Fruit fly (Drosophila melanogaster): Measurements from ENCODE around the gene CG5890.

CG5890 gene

dm6 chr3R:25881915-25882314 is 26.0 kb downstream of the CG5890 start, which contains the start of gene SppL:
TSS of gene SppL (plus strand) at chr3R:25881984.
- TF ChIP-seq crol (GFP tag; IDR thresholded peaks at IDR 0.05) (no peak), knrl (GFP tag; IDR thresholded peaks at IDR 0.05; ENCODE audit: partially characterized antibody) (no peak), CG32767 (GFP tag; IDR thresholded peaks at IDR 0.05) (0 out of 2 replicates have a peak, but pooled peaks have one; percentile 29), CG1602 (GFP tag; optimal IDR thresholded peaks at IDR 0.05) (no peak), jumu (GFP tag; optimal IDR thresholded peaks at IDR 0.05) (no peak), CG12659 (GFP tag; optimal IDR thresholded peaks at IDR 0.05) (no peak), Usf (GFP tag; optimal IDR thresholded peaks at IDR 0.05) (no peak), CG12769 (tag; optimal IDR thresholded peaks at IDR 0.05) (peak; percentile 3), CG31388 (GFP tag; optimal IDR thresholded peaks at IDR 0.05) (no peak), Oaz (GFP tag; IDR thresholded peaks at IDR 0.05) (no peak), CG8944 (GFP tag; optimal IDR thresholded peaks at IDR 0.05) (no peak), sima (GFP tag; optimal IDR thresholded peaks at IDR 0.05) (no peak), CHES-1-like (GFP tag; optimal IDR thresholded peaks at IDR 0.05) (no peak), gt (GFP tag; IDR thresholded peaks at IDR 0.05) (no peak), pzg (GFP tag; optimal IDR thresholded peaks at IDR 0.05) (peak; percentile 35), Sry-δ (GFP tag; optimal IDR thresholded peaks at IDR 0.05) (no peak), CG31365 (tag; optimal IDR thresholded peaks at IDR 0.05) (no peak), hbn (GFP tag; IDR thresholded peaks at IDR 0.05; ENCODE audit: partially characterized antibody) (no peak), CG15696 (tag; optimal IDR thresholded peaks at IDR 0.05) (no peak), bbx (GFP tag; IDR thresholded peaks at IDR 0.05; ENCODE audit: partially characterized antibody) (peak; percentile 43; the same call in 1 of the 2 replicates), Spps (tag; optimal IDR thresholded peaks at IDR 0.05) (no peak), pnt (GFP tag; optimal IDR thresholded peaks at IDR 0.05) (no peak), gce (GFP tag; IDR thresholded peaks at IDR 0.05) (no peak), CG10209 (GFP tag; optimal IDR thresholded peaks at IDR 0.05) (no peak), Fer2 (tag; optimal IDR thresholded peaks at IDR 0.05) (no peak), gem (tag; optimal IDR thresholded peaks at IDR 0.05) (no peak), Fer1 (GFP tag; optimal IDR thresholded peaks at IDR 0.05) (peak; percentile 34), CG18619 (GFP tag; optimal IDR thresholded peaks at IDR 0.05) (no peak), her (GFP tag; optimal IDR thresholded peaks at IDR 0.05) (no peak), CG2889 (GFP tag; IDR thresholded peaks at IDR 0.05) (no peak), ewg (GFP tag; optimal IDR thresholded peaks at IDR 0.05) (peak; percentile 71), CG18476 (GFP tag; optimal IDR thresholded peaks at IDR 0.05) (no peak), CG4820 (GFP tag; optimal IDR thresholded peaks at IDR 0.05) (no peak), twi (tag; optimal IDR thresholded peaks at IDR 0.05) (no peak), pho (GFP tag; optimal IDR thresholded peaks at IDR 0.05) (no peak), CG12299 (tag; optimal IDR thresholded peaks at IDR 0.05) (peak; percentile 60), CG17802 (tag; optimal IDR thresholded peaks at IDR 0.05) (no peak), abd-A (tag; optimal IDR thresholded peaks at IDR 0.05) (no peak), CkIIα-i1 (GFP tag; IDR thresholded peaks at IDR 0.05) (no peak), Nf-YA (GFP tag; IDR thresholded peaks at IDR 0.05) (no peak), vfl (GFP tag; optimal IDR thresholded peaks at IDR 0.05) (no peak), unpg (GFP tag; optimal IDR thresholded peaks at IDR 0.05) (no peak), Gug (GFP tag; IDR thresholded peaks at IDR 0.05) (no peak), Jarid2 (GFP tag; optimal IDR thresholded peaks at IDR 0.05) (no peak), btn (GFP tag; optimal IDR thresholded peaks at IDR 0.05) (no peak), vvl (GFP tag; IDR thresholded peaks at IDR 0.05) (no peak), CrebB (tag; optimal IDR thresholded peaks at IDR 0.05) (no peak), otp (GFP tag; IDR thresholded peaks at IDR 0.05) (no peak), Dp (GFP tag; optimal IDR thresholded peaks at IDR 0.05) (peak; percentile 41), trh (GFP tag; optimal IDR thresholded peaks at IDR 0.05) (no peak), Six4 (GFP tag; optimal IDR thresholded peaks at IDR 0.05) (no peak), CG11560 (tag; IDR thresholded peaks at IDR 0.05) (no peak)
